Worm (Caenorhabditis elegans) whole organism, L4 larva: ENCODE data around the gene ada-2.

Source experiments
- F37D6.2 ChIP-seq: sonication (generic microtip); optimal IDR thresholded peaks from 2 replicates; lab custom pipeline; 2016; ENCODE audit warnings: mild to moderate bottlenecking, missing genetic modification characterization, missing compliant biosample characterization
- aha-1 ChIP-seq: fragments of 150-350 bp; peaks from one replicate; lab custom pipeline; 2014; ENCODE audit warnings: missing biosample characterization, missing genetic modification characterization
- aly-2 ChIP-seq: sonication (generic microtip); optimal IDR thresholded peaks from 2 replicates; lab custom pipeline; 2018; ENCODE audit warnings: missing biosample characterization, missing genetic modification characterization
- ces-1 ChIP-seq: fragments of 150-350 bp; sonication (generic microtip); optimal IDR thresholded peaks from 4 replicates; lab custom pipeline; 2014; ENCODE audit warnings: missing biosample characterization, missing genetic modification reagents, missing genetic modification characterization
- ctbp-1 ChIP-seq: fragments of 200-800 bp; sonication (Bioruptor generic); IDR thresholded peaks from 2 replicates; pipeline ENCODE4 v1.3.6; 2022; ENCODE audit warnings: missing genetic modification reagents, missing genetic modification characterization, missing compliant biosample characterization
- daf-19 ChIP-seq: fragments of 200-800 bp; sonication (Bioruptor generic); conservative IDR thresholded peaks from 2 replicates; pipeline ENCODE4 v1.3.6; 2022; ENCODE audit warnings: missing genetic modification characterization, missing compliant biosample characterization
- lin-38 ChIP-seq: fragments of 200-800 bp; sonication (Bioruptor generic); IDR thresholded peaks from 2 replicates; pipeline ENCODE4 v1.3.6; 2022; ENCODE audit warnings: missing genetic modification reagents, missing genetic modification characterization, missing compliant biosample characterization
- lir-3 ChIP-seq: sonication (generic microtip); optimal IDR thresholded peaks from 2 replicates; lab custom pipeline; 2016; ENCODE audit warnings: mild to moderate bottlenecking, missing genetic modification characterization, missing compliant biosample characterization
- nhr-102 ChIP-seq: sonication (generic microtip); optimal IDR thresholded peaks from 2 replicates; lab custom pipeline; 2016; ENCODE audit warnings: mild to moderate bottlenecking, missing genetic modification characterization, moderate library complexity, missing compliant biosample characterization
- nhr-76 ChIP-seq: fragments of 150-350 bp; optimal IDR thresholded peaks from 2 replicates; lab custom pipeline; 2014; ENCODE audit warnings: missing biosample characterization, missing genetic modification characterization
- php-3 ChIP-seq: fragments of 200-800 bp; sonication (Bioruptor generic); IDR thresholded peaks from 2 replicates; pipeline ENCODE4 v1.3.6; 2022; ENCODE audit warnings: missing genetic modification reagents, missing genetic modification characterization, missing compliant biosample characterization
- snpc-1.2 ChIP-seq: fragments of 200-800 bp; sonication (Bioruptor generic); IDR thresholded peaks from 2 replicates; pipeline ENCODE4 v1.3.6; 2022; ENCODE audit warnings: missing genetic modification reagents, missing genetic modification characterization, missing compliant biosample characterization

ada-2 gene

DNA sequence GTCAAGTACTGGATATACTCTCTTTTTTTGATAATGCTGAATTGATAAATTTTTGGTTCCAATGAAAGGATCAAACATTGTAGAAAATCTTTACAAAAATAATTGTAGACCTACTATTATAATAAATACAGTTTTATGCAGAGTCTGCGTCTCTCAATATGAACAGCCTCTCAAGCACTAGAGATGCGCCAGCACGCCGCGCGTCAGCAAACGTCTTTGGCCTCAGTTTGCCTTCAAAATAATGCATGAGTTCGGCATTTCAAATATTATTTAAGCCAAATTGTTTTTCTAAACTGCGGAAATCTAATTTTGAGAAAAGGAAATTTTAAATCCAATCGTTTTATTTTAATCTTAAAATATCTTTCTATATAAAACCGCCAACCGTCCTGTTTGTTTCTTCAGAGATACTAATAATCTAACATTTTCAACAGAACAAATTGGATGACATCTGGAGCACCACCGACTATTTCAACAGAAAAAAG, 49.7 kb downstream of the ada-2 start, which contains the start of gene cul-4 (continued):
- TF ChIP-seq nhr-76 (tag; lab: Kevin White, UChicago) (no peak), F37D6.2 (no peak), php-3 (GFP tag; lab: Robert Waterston, UW) (peak; percentile 23; the same call in 1 of the 2 replicates), lin-38 (GFP tag; lab: Robert Waterston, UW) (peak; percentile 84), aha-1 (tag; lab: Kevin White, UChicago) (peak; percentile 96), ces-1 (GFP tag; lab: Kevin White, UChicago) (no peak), ctbp-1 (GFP tag; lab: Robert Waterston, UW) (no peak), lir-3 (tag; lab: Kevin White, UChicago) (no peak), snpc-1.2 (GFP tag; lab: Robert Waterston, UW) (0 out of 2 replicates have a peak, but pooled peaks have one; percentile 64), nhr-102 (tag; lab: Kevin White, UChicago) (no peak), aly-2 (tag; lab: Kevin White, UChicago) (no peak), daf-19 (GFP tag; lab: Robert Waterston, UW) (no peak)
- TF ChIP-seq, all 104 proteins: peak for 21
